Worm (Caenorhabditis elegans): ENCODE results near the gene praf-3.

DNA sequence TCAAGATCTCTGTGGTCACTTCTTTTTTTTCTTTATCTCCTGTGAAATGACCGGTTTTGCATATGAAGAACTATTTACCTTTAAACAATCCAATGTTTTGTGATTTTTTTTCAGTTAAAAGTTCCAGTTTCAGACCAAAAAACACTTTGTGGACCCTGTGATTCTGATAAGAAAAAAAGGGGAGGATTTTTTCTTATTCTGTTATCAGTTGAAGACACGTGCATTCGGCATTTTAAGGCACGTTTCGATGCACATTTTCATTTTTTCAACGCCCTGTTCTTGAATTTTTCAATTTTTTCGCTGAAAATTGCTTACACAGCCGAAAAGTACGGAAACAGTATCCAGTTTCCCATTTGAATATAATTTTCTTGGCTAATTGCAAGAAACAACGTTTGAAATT, 13.5 kb upstream of the praf-3 start, which contains the start of gene aagr-1:
- TF ChIP-seq nhr-12 (tag; optimal IDR thresholded peaks at IDR 0.05) (no peak), ama-1 (optimal IDR thresholded peaks at IDR 0.05) (no peak), fkh-10 (GFP tag; optimal IDR thresholded peaks at IDR 0.05) (no peak), elt-3 (tag; optimal IDR thresholded peaks at IDR 0.05) (no peak), nhr-76 (tag; optimal IDR thresholded peaks at IDR 0.05) (no peak), tbx-2 (tag; optimal IDR thresholded peaks at IDR 0.05) (no peak), nhr-67 (tag; optimal IDR thresholded peaks at IDR 0.05) (no peak), nhr-11 (tag; optimal IDR thresholded peaks at IDR 0.05) (no peak)
